Worm (Caenorhabditis elegans): ENCODE data around the gene clec-213.

Gene clec-213

ce11 chrV:7604858-7605257 lies at the start of gene clec-213:
Gene clec-213 (plus strand): TSS chrV:7605158.
- TF ChIP-seq unc-62 (GFP tag; optimal IDR thresholded peaks at IDR 0.05): no peak

- no peak for TF ChIP-seq unc-62 (GFP tag; optimal IDR thresholded peaks at IDR 0.05)
Observed at ce11 chrV:7555875-7556274, 49.1 kb upstream of the clec-213 start.

DNA sequence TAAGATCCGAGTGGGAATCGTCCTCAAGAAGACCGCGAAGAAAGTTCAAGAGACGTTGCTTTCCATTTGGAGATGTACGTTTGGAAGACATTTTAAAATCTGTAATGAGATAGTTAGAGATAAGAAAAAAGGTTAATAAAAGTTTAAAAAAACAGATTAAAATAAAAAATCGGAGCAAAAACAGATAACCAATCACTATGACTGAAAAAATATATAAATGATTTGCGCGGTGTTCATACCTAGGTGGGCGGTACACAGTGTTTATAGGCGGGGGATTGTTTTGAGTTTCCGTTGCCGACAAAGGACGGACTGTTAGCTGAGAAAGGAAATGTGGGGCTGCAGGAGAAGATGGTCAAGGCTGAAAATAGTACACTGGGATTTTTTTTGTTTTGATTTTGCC lies 46.3 kb upstream of the clec-213 start, which contains the start of gene ets-7:
TSS of gene ets-7 (minus strand) at position 101 of the 400 bp plus-strand sequence.
- no peak for TF ChIP-seq unc-62 (GFP tag; optimal IDR thresholded peaks at IDR 0.05)

DNA sequence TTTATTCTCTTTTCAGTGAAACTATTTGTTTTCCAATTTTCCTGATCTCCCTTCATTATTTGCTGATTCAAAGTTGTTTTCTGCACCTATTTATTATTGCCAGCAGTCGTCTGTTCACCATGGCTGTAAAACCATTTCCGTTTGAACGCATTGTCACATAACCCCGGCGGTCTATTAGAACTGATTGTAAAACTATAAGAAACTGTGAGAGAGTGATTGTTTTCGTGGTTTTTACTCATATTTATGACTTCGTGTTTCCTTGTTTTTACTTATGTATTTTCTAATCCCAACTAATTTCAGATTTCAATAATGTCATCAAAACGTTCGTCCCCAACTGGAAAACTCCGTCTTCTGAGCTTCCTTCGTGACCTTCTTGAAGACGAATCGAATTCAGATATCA lies 42.0 kb upstream of the clec-213 start, which contains the start of gene F19F10.1:
TSS of gene F19F10.1 (plus strand) at position 301 of the 400 bp plus-strand sequence.
- no peak for TF ChIP-seq unc-62 (GFP tag; optimal IDR thresholded peaks at IDR 0.05)

DNA sequence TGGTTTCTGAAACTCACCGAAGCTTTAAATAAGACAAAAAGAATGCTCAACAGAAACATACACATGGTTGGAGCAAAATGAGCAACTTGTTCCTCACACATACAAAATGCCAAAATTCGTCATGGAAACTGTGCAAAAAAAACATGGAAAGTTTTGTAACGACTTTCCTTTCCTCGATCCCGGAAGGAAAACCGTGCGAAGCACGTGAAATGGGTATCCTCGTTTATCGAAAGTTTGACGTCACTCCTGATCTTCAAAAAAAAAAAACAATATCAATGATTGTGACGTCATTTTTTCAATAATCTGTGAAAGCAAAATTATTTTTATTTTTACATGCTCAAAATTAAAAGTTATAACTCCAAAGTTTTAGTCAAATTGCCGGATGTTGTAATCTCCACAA lies 34.7 kb upstream of the clec-213 start, which contains the start of gene clec-212:
TSS of gene clec-212 (minus strand) at position 101 of the 400 bp plus-strand sequence.
- TF ChIP-seq unc-62 (GFP tag; optimal IDR thresholded peaks at IDR 0.05): no peak

ce11 chrV:7570955-7571354 lies 34.0 kb upstream of the clec-213 start, which contains the start of gene F19F10.14:
Gene F19F10.14 (minus strand): TSS chrV:7571055.
- TF ChIP-seq unc-62 (GFP tag; optimal IDR thresholded peaks at IDR 0.05): no peak

DNA sequence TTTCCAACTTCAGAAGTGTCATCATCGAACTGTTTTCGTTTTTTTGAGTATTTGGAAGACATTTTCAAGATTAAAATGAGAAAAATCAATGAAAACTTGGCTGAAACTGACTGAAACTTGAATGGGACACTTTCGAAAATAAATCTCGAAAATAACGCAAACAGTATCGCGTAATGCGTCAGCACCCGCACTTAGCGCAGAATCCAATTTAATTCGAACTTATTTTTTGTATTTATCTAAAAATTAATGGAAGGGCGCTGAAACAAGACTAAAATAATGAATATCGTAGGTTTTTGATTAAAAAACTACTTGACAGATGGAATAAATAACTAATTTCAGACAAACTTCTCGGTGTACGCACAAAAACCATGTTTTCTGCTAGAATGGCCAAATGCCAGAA lies 29.4 kb upstream of the clec-213 start, which contains the start of the genes snu-66 and ints-9:
TSS of gene snu-66 (minus strand) at position 108 of the 400 bp plus-strand sequence.
TSS of gene ints-9 (plus strand) at position 240 of the 400 bp plus-strand sequence.
- no peak for TF ChIP-seq unc-62 (GFP tag; optimal IDR thresholded peaks at IDR 0.05)

ce11 chrV:7580378-7580777 lies 24.6 kb upstream of the clec-213 start, which contains the start of gene ets-6:
Gene ets-6 (minus strand): TSS chrV:7580546.
- no peak for TF ChIP-seq unc-62 (GFP tag; optimal IDR thresholded peaks at IDR 0.05)

ce11 chrV:7587637-7588036 lies 17.3 kb upstream of the clec-213 start, which contains the start of the genes F19F10.11 and C50E3.5:
Gene F19F10.11 (minus strand): TSS chrV:7587704.
Gene C50E3.5 (plus strand): TSS chrV:7587996.
- TF ChIP-seq unc-62 (GFP tag; optimal IDR thresholded peaks at IDR 0.05): no peak

DNA sequence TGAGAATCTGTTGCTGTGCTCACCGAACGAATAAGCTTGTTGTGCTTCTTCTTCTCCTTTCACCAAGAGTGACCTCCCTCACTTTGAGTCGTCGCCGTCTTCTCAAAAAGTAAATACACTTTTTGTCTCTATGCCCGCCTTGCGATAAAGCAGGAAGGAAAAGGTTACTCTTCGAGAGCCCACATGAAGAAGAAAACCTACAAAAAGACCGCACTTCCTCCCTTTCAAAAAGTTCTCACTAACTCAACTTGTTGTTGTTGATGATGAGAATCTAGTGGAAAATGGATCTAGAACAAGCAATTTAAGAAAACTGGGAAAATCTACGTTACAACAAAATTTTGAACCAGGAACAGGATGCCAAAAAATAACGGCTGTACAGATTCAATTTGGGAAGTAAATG lies 14.5 kb upstream of the clec-213 start, which contains the start of gene C50E3.6:
TSS of gene C50E3.6 (minus strand) at position 101 of the 400 bp plus-strand sequence.
- TF ChIP-seq unc-62 (GFP tag; optimal IDR thresholded peaks at IDR 0.05): no peak

ce11 chrV:7595132-7595531 lies 9.8 kb upstream of the clec-213 start:
- TF ChIP-seq unc-62 (GFP tag; optimal IDR thresholded peaks at IDR 0.05): no peak

ce11 chrV:7598269-7598668 lies 6.7 kb upstream of the clec-213 start, which contains the start of gene C50E3.7:
Gene C50E3.7 (minus strand): TSS chrV:7598369.
- TF ChIP-seq unc-62 (GFP tag; optimal IDR thresholded peaks at IDR 0.05): no peak

DNA sequence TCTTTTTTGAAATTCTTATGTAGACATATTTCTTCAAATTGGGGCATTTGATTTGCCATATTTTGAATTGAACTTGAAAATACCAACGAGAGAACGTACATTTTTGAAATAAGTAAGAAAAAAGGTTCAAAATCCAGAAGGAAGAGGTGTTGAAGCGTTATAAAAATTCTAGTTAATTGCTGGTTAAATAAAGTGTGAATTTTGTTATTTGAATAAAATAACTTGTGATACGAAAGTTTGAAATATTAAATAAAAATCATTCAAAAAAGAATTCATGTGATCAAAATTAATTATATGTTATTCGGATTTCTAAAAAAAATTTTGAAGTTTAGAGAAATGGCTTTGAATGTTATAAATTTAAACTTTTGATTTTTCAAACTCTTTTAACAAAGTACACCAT lies 4.8 kb upstream of the clec-213 start, which contains the start of gene C50E3.9:
TSS of gene C50E3.9 (minus strand) at position 101 of the 400 bp plus-strand sequence.
- no peak for TF ChIP-seq unc-62 (GFP tag; optimal IDR thresholded peaks at IDR 0.05)

ce11 chrV:7601443-7601842 lies 3.5 kb upstream of the clec-213 start, which contains the start of gene scl-26:
Gene scl-26 (minus strand): TSS chrV:7601543.
- no peak for TF ChIP-seq unc-62 (GFP tag; optimal IDR thresholded peaks at IDR 0.05)

DNA sequence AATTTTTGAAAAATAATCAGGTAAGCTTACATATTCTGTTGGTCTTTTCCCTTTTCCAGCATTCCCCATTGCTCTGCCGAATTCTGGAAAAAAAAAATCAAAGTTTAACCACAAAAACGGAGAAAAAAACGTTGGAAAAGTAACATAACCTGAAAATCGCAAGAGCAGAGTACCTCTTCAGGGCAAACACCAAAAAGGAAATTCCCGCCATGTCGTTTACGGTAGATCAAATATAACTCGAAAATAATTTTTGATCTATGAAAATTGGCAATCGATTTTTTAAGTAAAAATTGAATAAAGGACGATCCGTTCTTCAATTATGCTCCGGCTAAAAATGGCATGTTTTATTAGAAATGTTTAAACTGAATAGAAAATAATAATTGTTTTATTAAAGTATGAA lies 1.6 kb upstream of the clec-213 start, which contains the start of gene C50E3.11:
TSS of gene C50E3.11 (minus strand) at position 83 of the 400 bp plus-strand sequence.
- no peak for TF ChIP-seq unc-62 (GFP tag; optimal IDR thresholded peaks at IDR 0.05)

- no peak for TF ChIP-seq unc-62 (GFP tag; optimal IDR thresholded peaks at IDR 0.05)
Observed at ce11 chrV:7609698-7610420, 4.9 kb downstream of the clec-213 start, which contains the start of the genes folt-3 and clec-214. Gene folt-3 (minus strand): TSS chrV:7609748. Gene clec-214 (plus strand): TSS chrV:7610370.
